Worm (Caenorhabditis elegans) whole organism, L2 larva: ENCODE measurements around the gene set-25.
"Not testable (repeated sequence)": the region's sequence is repeated elsewhere in the genome, so short reads cannot be mapped to it uniquely, and the experiment has no call there.

Source experiments
- blmp-1 ChIP-seq: sonication (generic microtip); optimal IDR thresholded peaks from 2 replicates; lab custom pipeline; 2017; ENCODE audit warnings: missing genetic modification characterization, mild to moderate bottlenecking, missing compliant biosample characterization, antibody characterized with exemption, moderate library complexity; ENCODE audit not compliant: insufficient read depth
- fos-1 ChIP-seq: fragments of 150-350 bp; optimal IDR thresholded peaks from 2 replicates; lab custom pipeline; 2014; ENCODE audit warnings: missing biosample characterization, missing genetic modification characterization
- snpc-4 ChIP-seq: fragments of 150-350 bp; optimal IDR thresholded peaks from 2 replicates; lab custom pipeline; 2014; ENCODE audit warnings: missing biosample characterization, missing genetic modification characterization

The set-25 gene

ce11 chrIII:13245281-13245680 lies 47.6 kb downstream of the set-25 start, which contains the start of gene Y43F4A.4:
Y43F4A.4 (plus strand) TSS chrIII:13245581.
- TF ChIP-seq snpc-4; blmp-1; fos-1 (tag; lab: Kevin White, UChicago): not testable (repeated sequence)
- TF ChIP-seq, all 48 proteins: peak for 0; not testable (repeated sequence) for 48
